Worm (Caenorhabditis elegans) whole organism, mixed stage, embryonic: ENCODE measurements around the gene C49C8.2.

Experiments used
- blmp-1 ChIP-seq: fragments of 150-350 bp; optimal IDR thresholded peaks from 2 replicates; lab custom pipeline; 2014; ENCODE audit warnings: missing biosample characterization, missing genetic modification characterization
- ceh-83 ChIP-seq: fragments of 200-800 bp; sonication (Bioruptor generic); optimal IDR thresholded peaks from 2 replicates; lab custom pipeline; 2018; ENCODE audit warnings: mild to moderate bottlenecking, missing genetic modification characterization, missing compliant biosample characterization
- ces-1 ChIP-seq: fragments of 150-350 bp; optimal IDR thresholded peaks from 2 replicates; lab custom pipeline; 2014; ENCODE audit warnings: missing biosample characterization, missing genetic modification reagents, missing genetic modification characterization
- elt-3 ChIP-seq: fragments of 150-350 bp; optimal IDR thresholded peaks from 2 replicates; lab custom pipeline; 2014; ENCODE audit warnings: missing biosample characterization, missing genetic modification characterization
- lsy-2 ChIP-seq: fragments of 150-350 bp; optimal IDR thresholded peaks from 2 replicates; lab custom pipeline; 2014; ENCODE audit warnings: missing biosample characterization, missing genetic modification characterization
- mep-1 ChIP-seq: fragments of 150-350 bp; optimal IDR thresholded peaks from 2 replicates; lab custom pipeline; 2017; ENCODE audit warnings: missing biosample characterization, missing genetic modification reagents, missing genetic modification characterization, inconsistent platforms
- mls-2 ChIP-seq: sonication (generic microtip); optimal IDR thresholded peaks from 2 replicates; lab custom pipeline; 2016; ENCODE audit warnings: mild to moderate bottlenecking, missing genetic modification characterization, moderate library complexity, missing compliant biosample characterization
- nhr-12 ChIP-seq: fragments of 150-350 bp; optimal IDR thresholded peaks from 2 replicates; lab custom pipeline; 2014; ENCODE audit warnings: missing biosample characterization, missing genetic modification characterization
- nhr-237 ChIP-seq: fragments of 150-350 bp; optimal IDR thresholded peaks from 2 replicates; lab custom pipeline; 2014; ENCODE audit warnings: missing biosample characterization, missing genetic modification characterization
- nhr-76 ChIP-seq: sonication (generic microtip); optimal IDR thresholded peaks from 2 replicates; lab custom pipeline; 2017; ENCODE audit warnings: missing biosample characterization, missing genetic modification characterization
- snpc-4 ChIP-seq: fragments of 150-350 bp; optimal IDR thresholded peaks from 2 replicates; lab custom pipeline; 2014; ENCODE audit warnings: missing biosample characterization, missing genetic modification characterization
- unc-39 ChIP-seq: fragments of 150-350 bp; optimal IDR thresholded peaks from 2 replicates; lab custom pipeline; 2014; ENCODE audit warnings: missing biosample characterization, missing genetic modification characterization
- unc-62 ChIP-seq: fragments of 150-350 bp; optimal IDR thresholded peaks from 2 replicates; lab custom pipeline; 2014; ENCODE audit warnings: missing biosample characterization, missing genetic modification reagents, missing genetic modification characterization
- ztf-11 ChIP-seq: fragments of 150-350 bp; optimal IDR thresholded peaks from 2 replicates; lab custom pipeline; 2014; ENCODE audit warnings: missing biosample characterization, missing genetic modification characterization

ce11 chrIV:8614680-8615079 lies 36.2 kb upstream of the C49C8.2 start, which contains the start of gene cyp-33E3:
- TF ChIP-seq ztf-11 (tag; lab: Kevin White, UChicago), result no peak
- no peak for TF ChIP-seq nhr-76 (tag; lab: Kevin White, UChicago)
- TF ChIP-seq unc-62 (GFP tag; lab: Kevin White, UChicago), result no peak
- no peak for TF ChIP-seq nhr-12
- TF ChIP-seq mep-1 (tag; lab: Kevin White, UChicago), result no peak
- no peak for TF ChIP-seq snpc-4 (tag; lab: Kevin White, UChicago)
- TF ChIP-seq nhr-237 (tag; lab: Kevin White, UChicago), result no peak
- TF ChIP-seq unc-39, result no peak
- no peak for TF ChIP-seq elt-3 (tag; lab: Kevin White, UChicago)
- no peak for TF ChIP-seq ces-1 (GFP tag; lab: Kevin White, UChicago)
- no peak for TF ChIP-seq blmp-1 (tag; lab: Kevin White, UChicago)
- TF ChIP-seq ceh-83 (GFP tag; lab: Kevin White, UChicago), result no peak
- TF ChIP-seq mls-2 (tag; lab: Kevin White, UChicago), result no peak
- no peak for TF ChIP-seq lsy-2 (tag; lab: Kevin White, UChicago)
